Worm (Caenorhabditis elegans) whole organism, L1 larva: ENCODE results near the gene ZK550.2.

Experiments
- C04F5.9 ChIP-seq: sonication (generic microtip); optimal IDR thresholded peaks from 2 replicates; lab custom pipeline; 2016; ENCODE audit warnings: missing genetic modification characterization, missing compliant biosample characterization
- C16A3.4 ChIP-seq: fragments of 150-350 bp; optimal IDR thresholded peaks from 2 replicates; lab custom pipeline; 2014; ENCODE audit warnings: missing biosample characterization, missing genetic modification characterization
- C34B4.2 ChIP-seq: sonication (generic microtip); optimal IDR thresholded peaks from 2 replicates; lab custom pipeline; 2017; ENCODE audit warnings: mild to moderate bottlenecking, missing genetic modification characterization, missing compliant biosample characterization
- Y116A8C.19 ChIP-seq: sonication (generic microtip); optimal IDR thresholded peaks from 2 replicates; lab custom pipeline; 2016; ENCODE audit warnings: missing compliant biosample characterization, missing genetic modification characterization, borderline replicate concordance
- aha-1 ChIP-seq: fragments of 150-350 bp; optimal IDR thresholded peaks from 2 replicates; lab custom pipeline; 2014; ENCODE audit warnings: missing biosample characterization, missing genetic modification characterization
- ama-1 ChIP-seq: fragments of 150-350 bp; optimal IDR thresholded peaks from 2 replicates; lab custom pipeline; 2014
- ceh-63 ChIP-seq: fragments of 200-800 bp; sonication (Bioruptor generic); optimal IDR thresholded peaks from 2 replicates; lab custom pipeline; 2018; ENCODE audit warnings: mild to moderate bottlenecking, missing genetic modification characterization, missing compliant biosample characterization
- ceh-8 ChIP-seq: fragments of 200-800 bp; sonication (Bioruptor generic); optimal IDR thresholded peaks from 2 replicates; lab custom pipeline; 2018; ENCODE audit warnings: mild to moderate bottlenecking, missing genetic modification characterization, moderate library complexity, missing compliant biosample characterization
- ceh-82 ChIP-seq, 3 experiments: fragments of 150-350 bp in 1 of 3; sonication (generic microtip) in 2 of 3; optimal IDR thresholded peaks; 2 replicates each; lab custom pipeline; 2014 to 2017; ENCODE audit warnings: missing biosample characterization in 3 of 3, missing genetic modification characterization in 3 of 3
- ceh-88 ChIP-seq: fragments of 200-800 bp; sonication (Bioruptor generic); IDR thresholded peaks from 2 replicates; pipeline ENCODE4 v1.3.6; 2022; ENCODE audit warnings: missing genetic modification characterization, missing compliant biosample characterization
- ces-1 ChIP-seq: fragments of 150-350 bp; optimal IDR thresholded peaks from 2 replicates; lab custom pipeline; 2014; ENCODE audit warnings: missing biosample characterization, missing genetic modification reagents, missing genetic modification characterization
- dpl-1 ChIP-seq, 3 experiments: fragments of 150-350 bp in 2 of 3; sonication (generic microtip) in 1 of 3; optimal IDR thresholded peaks; 2 replicates each; lab custom pipeline; 2014 to 2017; ENCODE audit warnings: missing biosample characterization in 3 of 3, missing genetic modification characterization in 3 of 3, missing genetic modification reagents in 3 of 3
- dsc-1 ChIP-seq: sonication (generic microtip); optimal IDR thresholded peaks from 2 replicates; lab custom pipeline; 2016; ENCODE audit warnings: mild to moderate bottlenecking, missing genetic modification characterization, missing compliant biosample characterization
- efl-1 ChIP-seq, 4 experiments: fragments of 150-350 bp; optimal IDR thresholded peaks in 3 of 4; peaks in 1 of 4; 1 replicate in 1 of 4; 2 replicates in 3 of 4; lab custom pipeline; 2014; ENCODE audit warnings: missing biosample characterization in 2 of 4, missing genetic modification characterization in 2 of 4, missing genetic modification reagents in 2 of 4
- efl-3 ChIP-seq: fragments of 200-800 bp; sonication (Bioruptor generic); optimal IDR thresholded peaks from 2 replicates; lab custom pipeline; 2018; ENCODE audit warnings: mild to moderate bottlenecking, missing genetic modification characterization, missing compliant biosample characterization
- egl-13 ChIP-seq: sonication (generic microtip); optimal IDR thresholded peaks from 2 replicates; lab custom pipeline; 2016; ENCODE audit warnings: missing genotype, missing genetic modification reagents, missing genetic modification characterization, missing compliant biosample characterization
- egl-27 ChIP-seq, 2 experiments: fragments of 150-350 bp in 1 of 2; sonication (generic microtip); optimal IDR thresholded peaks; 3 replicates each; lab custom pipeline; 2017 to 2018; ENCODE audit warnings: missing biosample characterization in 2 of 2, missing genetic modification characterization in 2 of 2, missing genetic modification reagents in 2 of 2
- elt-2 ChIP-seq: sonication (generic microtip); optimal IDR thresholded peaks from 2 replicates; lab custom pipeline; 2016; ENCODE audit warnings: missing genetic modification characterization, mild to moderate bottlenecking, inconsistent platforms, missing compliant biosample characterization, missing genetic modification reagents
- fkh-4 ChIP-seq: sonication (generic microtip); optimal IDR thresholded peaks from 2 replicates; lab custom pipeline; 2016; ENCODE audit warnings: missing compliant biosample characterization, missing genetic modification characterization, borderline replicate concordance
- fkh-8 ChIP-seq: sonication (generic microtip); optimal IDR thresholded peaks from 2 replicates; lab custom pipeline; 2016; ENCODE audit warnings: mild to moderate bottlenecking, missing genetic modification characterization, missing compliant biosample characterization
- hlh-4 ChIP-seq: sonication (generic microtip); optimal IDR thresholded peaks from 2 replicates; lab custom pipeline; 2016; ENCODE audit warnings: mild to moderate bottlenecking, missing genetic modification characterization, missing compliant biosample characterization
- irx-1 ChIP-seq: sonication (generic microtip); optimal IDR thresholded peaks from 2 replicates; lab custom pipeline; 2016; ENCODE audit warnings: missing genetic modification characterization, missing compliant biosample characterization
- isw-1 ChIP-seq: fragments of 200-800 bp; sonication (Bioruptor generic); IDR thresholded peaks from 2 replicates; pipeline ENCODE4 v1.3.6; 2022; ENCODE audit warnings: missing genetic modification characterization, missing compliant biosample characterization
- lin-13 ChIP-seq: fragments of 150-350 bp; optimal IDR thresholded peaks from 2 replicates; lab custom pipeline; 2014; ENCODE audit warnings: missing biosample characterization, missing genetic modification reagents, missing genetic modification characterization
- lin-14 ChIP-seq: fragments of 200-800 bp; sonication (Bioruptor generic); optimal IDR thresholded peaks from 2 replicates; lab custom pipeline; 2018; ENCODE audit warnings: mild to moderate bottlenecking, missing genetic modification characterization, moderate library complexity, missing compliant biosample characterization
- lin-15B ChIP-seq: fragments of 150-350 bp; sonication (generic microtip); optimal IDR thresholded peaks from 3 replicates; lab custom pipeline; 2014; ENCODE audit warnings: missing biosample characterization, missing genetic modification characterization
- mab-9 ChIP-seq: fragments of 200-800 bp; sonication (Bioruptor generic); IDR thresholded peaks from 2 replicates; pipeline ENCODE4 v1.3.6; 2022; ENCODE audit warnings: missing genetic modification reagents, missing genetic modification characterization, missing compliant biosample characterization
- mdl-1 ChIP-seq, 2 experiments: fragments of 150-350 bp; optimal IDR thresholded peaks; 2 replicates each; lab custom pipeline; 2014 to 2017; ENCODE audit warnings: missing biosample characterization in 2 of 2, missing genetic modification characterization in 2 of 2, inconsistent platforms in 1 of 2
- mef-2 ChIP-seq: fragments of 150-350 bp; optimal IDR thresholded peaks from 2 replicates; lab custom pipeline; 2014; ENCODE audit warnings: missing biosample characterization, missing genetic modification characterization
- mep-1 ChIP-seq: fragments of 150-350 bp; optimal IDR thresholded peaks from 2 replicates; lab custom pipeline; 2014; ENCODE audit warnings: missing biosample characterization, missing genetic modification characterization
- nhr-11 ChIP-seq: fragments of 150-350 bp; optimal IDR thresholded peaks from 2 replicates; lab custom pipeline; 2014; ENCODE audit warnings: missing biosample characterization, missing genetic modification characterization
- nhr-19 ChIP-seq: fragments of 200-800 bp; sonication (Bioruptor generic); conservative IDR thresholded peaks from 2 replicates; pipeline ENCODE4 v1.3.6; 2022; ENCODE audit warnings: missing genetic modification characterization, missing compliant biosample characterization
- nhr-20 ChIP-seq: sonication (generic microtip); optimal IDR thresholded peaks from 2 replicates; lab custom pipeline; 2016; ENCODE audit warnings: mild to moderate bottlenecking, missing genetic modification characterization, missing compliant biosample characterization
- nhr-237 ChIP-seq: fragments of 150-350 bp; optimal IDR thresholded peaks from 2 replicates; lab custom pipeline; 2014; ENCODE audit warnings: missing biosample characterization, missing genetic modification characterization
- nhr-28 ChIP-seq: fragments of 150-350 bp; optimal IDR thresholded peaks from 2 replicates; lab custom pipeline; 2014; ENCODE audit warnings: missing biosample characterization, missing genetic modification characterization
- nhr-47 ChIP-seq: sonication (generic microtip); optimal IDR thresholded peaks from 2 replicates; lab custom pipeline; 2016; ENCODE audit warnings: mild to moderate bottlenecking, missing genetic modification characterization, moderate library complexity, missing compliant biosample characterization
- nhr-71 ChIP-seq: sonication (generic microtip); optimal IDR thresholded peaks from 2 replicates; lab custom pipeline; 2016; ENCODE audit warnings: mild to moderate bottlenecking, missing genetic modification characterization, moderate library complexity, missing compliant biosample characterization
- nhr-77 ChIP-seq: fragments of 150-350 bp; optimal IDR thresholded peaks from 2 replicates; lab custom pipeline; 2014; ENCODE audit warnings: missing biosample characterization, missing genetic modification characterization
- nhr-84 ChIP-seq: sonication (generic microtip); optimal IDR thresholded peaks from 2 replicates; lab custom pipeline; 2017; ENCODE audit warnings: missing biosample characterization, missing genetic modification characterization
- nhr-90 ChIP-seq: sonication (generic microtip); optimal IDR thresholded peaks from 2 replicates; lab custom pipeline; 2016; ENCODE audit warnings: mild to moderate bottlenecking, missing genetic modification characterization, missing compliant biosample characterization; ENCODE audit not compliant: poor library complexity
- pqm-1 ChIP-seq: sonication (generic microtip); optimal IDR thresholded peaks from 3 replicates; lab custom pipeline; 2017; ENCODE audit warnings: missing biosample characterization, missing genetic modification characterization
- rnt-1 ChIP-seq: sonication (generic microtip); optimal IDR thresholded peaks from 2 replicates; lab custom pipeline; 2016; ENCODE audit warnings: mild to moderate bottlenecking, missing genetic modification characterization, moderate library complexity, missing compliant biosample characterization
- skn-1 ChIP-seq: fragments of 150-350 bp; optimal IDR thresholded peaks from 2 replicates; lab custom pipeline; 2014; ENCODE audit warnings: missing biosample characterization, missing genetic modification characterization
- snpc-4 ChIP-seq: fragments of 150-350 bp; optimal IDR thresholded peaks from 2 replicates; lab custom pipeline; 2014; ENCODE audit warnings: missing biosample characterization, missing genetic modification characterization
- swsn-7 ChIP-seq: sonication (generic microtip); optimal IDR thresholded peaks from 2 replicates; lab custom pipeline; 2016; ENCODE audit warnings: missing genetic modification characterization, missing compliant biosample characterization
- tbx-2 ChIP-seq: sonication (generic microtip); optimal IDR thresholded peaks from 2 replicates; lab custom pipeline; 2016; ENCODE audit warnings: missing genetic modification characterization, missing compliant biosample characterization
- unc-30 ChIP-seq: sonication (generic microtip); optimal IDR thresholded peaks from 2 replicates; lab custom pipeline; 2017; ENCODE audit warnings: missing biosample characterization, missing genetic modification characterization
- zag-1 ChIP-seq: fragments of 150-350 bp; optimal IDR thresholded peaks from 2 replicates; lab custom pipeline; 2014; ENCODE audit warnings: missing biosample characterization, missing genetic modification characterization
- zip-4 ChIP-seq: fragments of 200-800 bp; sonication (Bioruptor generic); optimal IDR thresholded peaks from 2 replicates; lab custom pipeline; 2018; ENCODE audit warnings: mild to moderate bottlenecking, missing genetic modification characterization, moderate library complexity, missing compliant biosample characterization

ZK550.2 gene

ce11 chrIV:17277459-17278173, 32.2 kb downstream of the ZK550.2 start (continued):
- TF ChIP-seq nhr-20 (tag; lab: Kevin White, UChicago): no peak
- no peak for TF ChIP-seq C34B4.2 (tag; lab: Kevin White, UChicago)
- no peak for TF ChIP-seq skn-1
- TF ChIP-seq nhr-77: no peak
- peak; percentile 56; the same call in 1 of the 2 replicates for TF ChIP-seq nhr-19 (GFP tag; lab: Robert Waterston, UW)
- no peak for TF ChIP-seq egl-27 (tag; optimal IDR thresholded peaks at IDR 0.05; lab: Kevin White, UChicago)
- no peak for TF ChIP-seq nhr-28 (tag; lab: Kevin White, UChicago)
- TF ChIP-seq nhr-71: peak; percentile 58
- TF ChIP-seq pqm-1 (tag; lab: Kevin White, UChicago): no peak
- no peak for TF ChIP-seq nhr-237
- no peak for TF ChIP-seq nhr-84 (tag; lab: Kevin White, UChicago)
- no peak for TF ChIP-seq hlh-4 (tag; lab: Kevin White, UChicago)
- peak; percentile 52 for TF ChIP-seq mep-1 (tag; lab: Kevin White, UChicago)

- peak; percentile 94 to 97 (median 95) for TF ChIP-seq ceh-82 (tag; optimal IDR thresholded peaks at IDR 0.05; lab: Kevin White, UChicago)
- TF ChIP-seq unc-30 (tag; lab: Kevin White, UChicago): no peak
- TF ChIP-seq efl-3 (GFP tag; lab: Kevin White, UChicago): peak; percentile 69
- TF ChIP-seq swsn-7 (tag; lab: Kevin White, UChicago): peak; percentile 99
- TF ChIP-seq lin-14 (GFP tag; lab: Kevin White, UChicago): peak; percentile 100
- TF ChIP-seq lin-15B (tag; lab: Kevin White, UChicago): peak; percentile 71
- peak; percentile 81 for TF ChIP-seq mef-2 (tag; lab: Kevin White, UChicago)
- TF ChIP-seq fkh-4 (tag; lab: Kevin White, UChicago): peak; percentile 86
- peak; percentile 91 for TF ChIP-seq zag-1 (tag; lab: Kevin White, UChicago)
- TF ChIP-seq nhr-90 (tag; lab: Kevin White, UChicago): peak; percentile 98
- TF ChIP-seq ama-1 (lab: Kevin White, UChicago): peak; percentile 61
- peak; percentile 92 for TF ChIP-seq lin-13
- peak; percentile 82 for TF ChIP-seq rnt-1 (tag; lab: Kevin White, UChicago)
- TF ChIP-seq egl-27 (tag; optimal IDR thresholded peaks at IDR 0.05; lab: Kevin White, UChicago): peak; percentile 71 to 88
- TF ChIP-seq nhr-47 (tag; lab: Kevin White, UChicago): peak; percentile 99
- peak; percentile 74 to 80 (median 77) for TF ChIP-seq dpl-1 (GFP tag; optimal IDR thresholded peaks at IDR 0.05; lab: Kevin White, UChicago)
- TF ChIP-seq nhr-20 (tag; lab: Kevin White, UChicago): peak; percentile 99
- TF ChIP-seq ceh-63 (GFP tag; lab: Kevin White, UChicago): peak; percentile 82
- peak; percentile 18 for TF ChIP-seq pqm-1 (tag; lab: Kevin White, UChicago)
- TF ChIP-seq dsc-1 (tag; lab: Kevin White, UChicago): peak; percentile 99
- TF ChIP-seq mab-9: peak; percentile 94
- TF ChIP-seq aha-1 (tag; lab: Kevin White, UChicago): peak; percentile 88
- TF ChIP-seq ces-1 (GFP tag; lab: Kevin White, UChicago): peak; percentile 33
- peak; percentile 95 for TF ChIP-seq zip-4 (GFP tag; lab: Kevin White, UChicago)
- peak; percentile 96 for TF ChIP-seq ceh-8 (GFP tag; lab: Kevin White, UChicago)
- TF ChIP-seq nhr-237: peak; percentile 92
- TF ChIP-seq mdl-1 (tag; optimal IDR thresholded peaks at IDR 0.05; lab: Kevin White, UChicago): peak; percentile 6 to 74
- no peak for TF ChIP-seq Y116A8C.19 (tag; lab: Kevin White, UChicago)
- peak; percentile 98 for TF ChIP-seq nhr-77
- TF ChIP-seq nhr-19 (GFP tag; lab: Robert Waterston, UW): peak; percentile 96
- TF ChIP-seq ceh-88 (GFP tag; lab: Robert Waterston, UW): peak; percentile 98
- TF ChIP-seq isw-1: peak; percentile 99
- TF ChIP-seq C04F5.9 (tag; lab: Kevin White, UChicago): peak; percentile 91
- TF ChIP-seq elt-2 (tag; lab: Kevin White, UChicago): peak; percentile 76
- TF ChIP-seq efl-1 (optimal IDR thresholded peaks at IDR 0.05; lab: Kevin White, UChicago): peak; percentile 86 to 89
- peak; percentile 72 to 98 for TF ChIP-seq efl-1 (GFP tag; optimal IDR thresholded peaks at IDR 0.05 in 1 of 2; lab: Kevin White, UChicago)
- peak; percentile 100 for TF ChIP-seq fkh-8 (tag; lab: Kevin White, UChicago)
- TF ChIP-seq irx-1: peak; percentile 96
- TF ChIP-seq snpc-4 (tag; lab: Kevin White, UChicago): peak; percentile 70
- TF ChIP-seq egl-13 (tag; lab: Kevin White, UChicago): peak; percentile 99
- TF ChIP-seq nhr-11 (tag; lab: Kevin White, UChicago): peak; percentile 96
- peak; percentile 98 for TF ChIP-seq tbx-2 (tag; lab: Kevin White, UChicago)
- peak; percentile 96 for TF ChIP-seq C16A3.4 (tag; lab: Kevin White, UChicago)
Observed at ce11 chrIV:17278363-17278762, 33.0 kb downstream of the ZK550.2 start.
